Fruit fly (Drosophila melanogaster) whole organism, embryonic: ENCODE measurements around the gene CG8907.

Experiments used
- Awh ChIP-seq: fragments of 200-800 bp; sonication (Bioruptor generic); IDR thresholded peaks from 2 replicates; pipeline ENCODE4, ENCODE4 v1.3.6; 2022; ENCODE audit warnings: missing biosample characterization, missing genetic modification characterization
- Bdp1 ChIP-seq: fragments of 200-800 bp; sonication (Bioruptor generic); optimal IDR thresholded peaks from 3 replicates; lab custom pipeline; 2016; ENCODE audit warnings: missing biosample characterization, missing genetic modification characterization
- Bteb2 ChIP-seq: fragments of 200-800 bp; sonication (Bioruptor generic); optimal IDR thresholded peaks from 2 replicates; lab custom pipeline; 2016; ENCODE audit warnings: missing biosample characterization, missing genetic modification characterization
- CG12219 ChIP-seq: fragments of 200-800 bp; sonication (Bioruptor generic); optimal IDR thresholded peaks from 3 replicates; lab custom pipeline; 2018; ENCODE audit warnings: missing biosample characterization, mild to moderate bottlenecking, missing genetic modification characterization
- CG12299 ChIP-seq: fragments of 200-800 bp; sonication (Bioruptor generic); optimal IDR thresholded peaks from 2 replicates; lab custom pipeline; 2018; ENCODE audit warnings: missing biosample characterization, mild to moderate bottlenecking, missing genetic modification characterization
- CG12659 ChIP-seq: fragments of 200-800 bp; sonication (Bioruptor generic); optimal IDR thresholded peaks from 3 replicates; lab custom pipeline; 2017; ENCODE audit warnings: mild to moderate bottlenecking, missing biosample characterization, missing genetic modification reagents, missing genetic modification characterization
- CG12744 ChIP-seq: fragments of 200-800 bp; sonication (Bioruptor generic); optimal IDR thresholded peaks from 2 replicates; lab custom pipeline; 2016; ENCODE audit warnings: missing biosample characterization, missing genetic modification characterization
- CG13123 ChIP-seq: fragments of 200-800 bp; sonication (Bioruptor generic); optimal IDR thresholded peaks from 2 replicates; lab custom pipeline; 2016; ENCODE audit warnings: missing biosample characterization, missing genetic modification characterization
- CG13424 ChIP-seq: fragments of 200-800 bp; sonication (Bioruptor generic); optimal IDR thresholded peaks from 2 replicates; lab custom pipeline; 2019; ENCODE audit warnings: missing biosample characterization, mild to moderate bottlenecking, missing genetic modification characterization, moderate library complexity
- CG14441 ChIP-seq: fragments of 200-800 bp; sonication (Bioruptor generic); IDR thresholded peaks from 2 replicates; pipeline ENCODE4 v1.3.6; 2022; ENCODE audit warnings: missing biosample characterization, missing genetic modification characterization
- CG14667 ChIP-seq: fragments of 200-800 bp; sonication (Bioruptor generic); IDR thresholded peaks from 2 replicates; pipeline ENCODE4 v1.3.6; 2022; ENCODE audit warnings: missing biosample characterization, missing genetic modification characterization
- CG16863 ChIP-seq: fragments of 200-800 bp; sonication (Bioruptor generic); optimal IDR thresholded peaks from 3 replicates; lab custom pipeline; 2016; ENCODE audit warnings: missing biosample characterization, missing genetic modification characterization
- CG17328 ChIP-seq: fragments of 200-800 bp; sonication (Bioruptor generic); IDR thresholded peaks from 2 replicates; pipeline ENCODE4 v1.3.6; 2022; ENCODE audit warnings: missing biosample characterization, missing genetic modification characterization
- CG17829 ChIP-seq: fragments of 200-800 bp; optimal IDR thresholded peaks from 2 replicates; lab custom pipeline; 2019; ENCODE audit warnings: missing biosample characterization, mild to moderate bottlenecking, missing genetic modification characterization, moderate library complexity
- CG18599 ChIP-seq: fragments of 200-800 bp; sonication (Bioruptor generic); optimal IDR thresholded peaks from 3 replicates; lab custom pipeline; 2017; ENCODE audit warnings: missing biosample characterization, missing genetic modification characterization, mild to moderate bottlenecking, moderate library complexity, missing genetic modification reagents
- CG2889 ChIP-seq: fragments of 200-800 bp; sonication (Bioruptor generic); IDR thresholded peaks from 3 replicates; pipeline ENCODE4 v1.3.6; 2022; ENCODE audit warnings: missing biosample characterization, missing genetic modification characterization
- CG30431 ChIP-seq: fragments of 200-800 bp; sonication (Bioruptor generic); optimal IDR thresholded peaks from 2 replicates; lab custom pipeline; 2017; ENCODE audit warnings: missing biosample characterization, missing genetic modification characterization
- CG3281 ChIP-seq: fragments of 200-800 bp; sonication (Bioruptor generic); optimal IDR thresholded peaks from 3 replicates; lab custom pipeline; 2017; ENCODE audit warnings: missing biosample characterization, mild to moderate bottlenecking, missing genetic modification characterization
- CG4282 ChIP-seq: fragments of 200-800 bp; sonication (Bioruptor generic); optimal IDR thresholded peaks from 2 replicates; lab custom pipeline; 2016; ENCODE audit warnings: missing biosample characterization, missing genetic modification characterization
- CG6654 ChIP-seq: fragments of 200-800 bp; sonication (Bioruptor generic); optimal IDR thresholded peaks from 2 replicates; lab custom pipeline; 2017; ENCODE audit warnings: missing biosample characterization, mild to moderate bottlenecking, missing genetic modification characterization
- CG6854 ChIP-seq: fragments of 200-800 bp; sonication (Bioruptor generic); optimal IDR thresholded peaks from 3 replicates; lab custom pipeline; 2017; ENCODE audit warnings: missing biosample characterization, mild to moderate bottlenecking, missing genetic modification characterization
- CG7987 ChIP-seq: fragments of 200-800 bp; sonication (Bioruptor generic); optimal IDR thresholded peaks from 2 replicates; lab custom pipeline; 2018; ENCODE audit warnings: missing biosample characterization, mild to moderate bottlenecking, missing genetic modification characterization, moderate library complexity
- D ChIP-seq, 2 experiments: fragments of 200-800 bp in 1 of 2; fragments of >200 bp in 1 of 2; sonication (Bioruptor generic) in 1 of 2; optimal IDR thresholded peaks; 2 replicates in 1 of 2; 3 replicates in 1 of 2; lab custom pipeline; 2017; ENCODE audit warnings: mild to moderate bottlenecking in 1 of 2, missing biosample characterization in 1 of 2, missing genetic modification characterization in 1 of 2, missing genetic modification reagents in 1 of 2
- Doc2 ChIP-seq: fragments of 200-800 bp; sonication (Bioruptor generic); IDR thresholded peaks from 2 replicates; pipeline ENCODE4 v1.3.6; 2022; ENCODE audit warnings: missing biosample characterization, missing genetic modification characterization
- Dref ChIP-seq: fragments of 200-800 bp; sonication (Bioruptor generic); IDR thresholded peaks from 2 replicates; pipeline ENCODE4 v1.3.6; 2022; ENCODE audit warnings: missing biosample characterization, missing genetic modification characterization
- ERR ChIP-seq: fragments of 200-800 bp; sonication (Bioruptor generic); optimal IDR thresholded peaks from 2 replicates; lab custom pipeline; 2016; ENCODE audit warnings: missing biosample characterization, missing genetic modification characterization
- Fer3 ChIP-seq: fragments of 200-800 bp; sonication (Bioruptor generic); optimal IDR thresholded peaks from 2 replicates; lab custom pipeline; 2018; ENCODE audit warnings: missing biosample characterization, mild to moderate bottlenecking, missing genetic modification characterization, moderate library complexity
- Hey ChIP-seq: fragments of 200-800 bp; sonication (Bioruptor generic); optimal IDR thresholded peaks from 3 replicates; lab custom pipeline; 2018; ENCODE audit warnings: missing biosample characterization, mild to moderate bottlenecking, missing genetic modification characterization
- NC2α ChIP-seq: fragments of 200-800 bp; sonication (Bioruptor generic); optimal IDR thresholded peaks from 2 replicates; lab custom pipeline; 2016; ENCODE audit warnings: missing biosample characterization, missing genetic modification characterization
- Nf-YA ChIP-seq: fragments of 200-800 bp; sonication (Bioruptor generic); IDR thresholded peaks from 2 replicates; pipeline ENCODE4 v1.3.6; 2022; ENCODE audit warnings: missing biosample characterization, missing genetic modification characterization
- Nf-YB ChIP-seq: fragments of 200-800 bp; sonication (Bioruptor generic); optimal IDR thresholded peaks from 3 replicates; lab custom pipeline; 2019; ENCODE audit warnings: missing biosample characterization, mild to moderate bottlenecking, missing genetic modification characterization, moderate library complexity
- PHDP ChIP-seq: fragments of 200-800 bp; sonication (Bioruptor generic); optimal IDR thresholded peaks from 3 replicates; lab custom pipeline; 2018; ENCODE audit warnings: missing biosample characterization, mild to moderate bottlenecking, missing genetic modification characterization, moderate library complexity
- croc ChIP-seq: fragments of 200-800 bp; sonication (Bioruptor generic); conservative IDR thresholded peaks from 3 replicates; pipeline ENCODE4 v1.3.6; 2022; ENCODE audit warnings: missing biosample characterization, missing genetic modification characterization
- cwo ChIP-seq: fragments of 200-800 bp; sonication (Bioruptor generic); optimal IDR thresholded peaks from 3 replicates; lab custom pipeline; 2017; ENCODE audit warnings: missing biosample characterization, missing genetic modification characterization, mild to moderate bottlenecking, moderate library complexity, missing genetic modification reagents
- dmrt11E ChIP-seq: fragments of 200-800 bp; sonication (Bioruptor generic); optimal IDR thresholded peaks from 3 replicates; lab custom pipeline; 2018; ENCODE audit warnings: missing biosample characterization, mild to moderate bottlenecking, missing genetic modification characterization, moderate library complexity
- dysf ChIP-seq: fragments of 200-800 bp; sonication (Bioruptor generic); IDR thresholded peaks from 3 replicates; pipeline ENCODE4 v1.3.6; 2022; ENCODE audit warnings: missing biosample characterization, missing genetic modification characterization
- esg ChIP-seq: fragments of 200-800 bp; sonication (Bioruptor generic); conservative IDR thresholded peaks from 2 replicates; pipeline ENCODE4 v1.3.6; 2022; ENCODE audit warnings: missing biosample characterization, missing genetic modification characterization
- eve ChIP-seq, 2 experiments: fragments of >200 bp; optimal IDR thresholded peaks; 2 replicates each; lab custom pipeline; 2017; ENCODE audit warnings: missing biosample characterization in 2 of 2, missing genetic modification characterization in 2 of 2
- fd64A ChIP-seq: fragments of 200-800 bp; sonication (Bioruptor generic); optimal IDR thresholded peaks from 3 replicates; lab custom pipeline; 2018; ENCODE audit warnings: missing biosample characterization, mild to moderate bottlenecking, missing genetic modification characterization
- fu2 ChIP-seq: fragments of 200-800 bp; sonication (Bioruptor generic); optimal IDR thresholded peaks from 2 replicates; lab custom pipeline; 2016; ENCODE audit warnings: missing biosample characterization, missing genetic modification characterization
- kay ChIP-seq: fragments of 200-800 bp; sonication (Bioruptor generic); optimal IDR thresholded peaks from 2 replicates; lab custom pipeline; 2016; ENCODE audit warnings: missing biosample characterization, missing genetic modification characterization
- knrl ChIP-seq: fragments of 200-800 bp; sonication (Bioruptor generic); IDR thresholded peaks from 3 replicates; pipeline ENCODE4 v1.3.6; 2022; ENCODE audit warnings: missing biosample characterization, missing genetic modification characterization; ENCODE audit not compliant: partially characterized antibody
- lbe ChIP-seq: fragments of 200-800 bp; sonication (Bioruptor generic); optimal IDR thresholded peaks from 2 replicates; lab custom pipeline; 2016; ENCODE audit warnings: missing biosample characterization, mild to moderate bottlenecking, missing genetic modification characterization
- nerfin-2 ChIP-seq: fragments of 200-800 bp; sonication (Bioruptor generic); IDR thresholded peaks from 2 replicates; pipeline ENCODE4 v1.3.6; 2022; ENCODE audit warnings: missing biosample characterization, missing genetic modification characterization; ENCODE audit not compliant: partially characterized antibody
- oc ChIP-seq: fragments of 200-800 bp; sonication (Bioruptor generic); optimal IDR thresholded peaks from 2 replicates; lab custom pipeline; 2018; ENCODE audit warnings: missing biosample characterization, mild to moderate bottlenecking, missing genetic modification characterization, moderate library complexity
- row ChIP-seq: fragments of 200-800 bp; sonication (Bioruptor generic); IDR thresholded peaks from 3 replicates; pipeline ENCODE4 v1.3.6; 2022; ENCODE audit warnings: missing biosample characterization, missing genetic modification characterization
- seq ChIP-seq: fragments of 200-800 bp; sonication (Bioruptor generic); IDR thresholded peaks from 2 replicates; pipeline ENCODE4 v1.3.6; 2022; ENCODE audit warnings: missing biosample characterization, missing genetic modification characterization
- slp2 ChIP-seq: fragments of 200-800 bp; sonication (Bioruptor generic); optimal IDR thresholded peaks from 2 replicates; lab custom pipeline; 2016; ENCODE audit warnings: missing biosample characterization, missing genetic modification characterization
- tin ChIP-seq: fragments of 200-800 bp; sonication (Bioruptor generic); optimal IDR thresholded peaks from 3 replicates; lab custom pipeline; 2016; ENCODE audit warnings: missing biosample characterization, missing genetic modification characterization
- trh ChIP-seq: fragments of 200-800 bp; sonication (Bioruptor generic); optimal IDR thresholded peaks from 2 replicates; lab custom pipeline; 2016; ENCODE audit warnings: missing biosample characterization, missing genetic modification characterization
- zfh1 ChIP-seq: fragments of 200-800 bp; sonication (Bioruptor generic); IDR thresholded peaks from 3 replicates; pipeline ENCODE4 v1.3.6; 2022; ENCODE audit warnings: missing biosample characterization, missing genetic modification characterization

Gene CG8907

DNA sequence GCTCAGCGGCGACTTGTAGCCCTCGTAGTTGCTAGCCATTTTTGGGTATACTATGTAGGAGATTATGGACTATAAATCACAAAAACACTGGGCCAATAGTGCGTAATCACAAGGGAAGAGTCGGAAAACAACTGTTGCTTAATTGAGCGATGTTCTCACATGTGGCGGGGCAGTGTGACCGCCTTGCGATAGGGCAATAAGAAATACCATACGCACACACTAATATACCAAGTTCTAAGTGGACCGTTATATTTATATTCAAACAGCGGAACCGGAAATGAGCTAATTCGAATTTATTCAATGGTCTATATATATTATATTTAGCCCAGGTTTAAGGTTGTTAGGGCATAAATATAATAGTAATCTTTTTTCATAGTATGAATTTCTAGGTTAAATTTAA is 12.9 kb downstream of the CG8907 start, which contains the start of gene Adsl (continued):
- TF ChIP-seq esg (GFP tag; lab: Robert Waterston, UW) (no peak), tin (peak; percentile 24), lbe (GFP tag; lab: Kevin White, UChicago) (no peak), Nf-YB (GFP tag; lab: Kevin White, UChicago) (peak; percentile 53), CG12219 (GFP tag; lab: Kevin White, UChicago) (peak; percentile 76), Bdp1 (GFP tag; lab: Kevin White, UChicago) (no peak), ERR (GFP tag; lab: Kevin White, UChicago) (no peak), oc (tag; lab: Kevin White, UChicago) (peak; percentile 62), row (GFP tag; lab: Robert Waterston, UW) (no peak), CG12744 (GFP tag; lab: Kevin White, UChicago) (no peak), cwo (GFP tag; lab: Kevin White, UChicago) (peak; percentile 37), CG12299 (tag; lab: Kevin White, UChicago) (peak; percentile 45), knrl (GFP tag; lab: Robert Waterston, UW) (peak; percentile 29; the same call in 1 of the 3 replicates), CG6854 (GFP tag; lab: Kevin White, UChicago) (peak; percentile 61), CG6654 (peak; percentile 7), zfh1 (GFP tag; lab: Robert Waterston, UW) (peak; percentile 72), CG2889 (GFP tag; lab: Robert Waterston, UW) (no peak), Bteb2 (no peak), fd64A (GFP tag; lab: Kevin White, UChicago) (peak; percentile 72), CG30431 (GFP tag; lab: Kevin White, UChicago) (no peak), CG17328 (GFP tag; lab: Robert Waterston, UW) (peak; percentile 73), CG3281 (GFP tag; lab: Kevin White, UChicago) (peak; percentile 83), D (optimal IDR thresholded peaks at IDR 0.05; lab: Kevin White, UChicago) (no peak), D (GFP tag; optimal IDR thresholded peaks at IDR 0.05; lab: Kevin White, UChicago) (peak; percentile 47), CG12659 (GFP tag; lab: Kevin White, UChicago) (peak; percentile 72), kay (GFP tag; lab: Kevin White, UChicago) (no peak), croc (GFP tag; lab: Robert Waterston, UW) (0 out of 3 replicates have a peak, but pooled peaks have one; percentile 20), slp2 (peak; percentile 46), PHDP (tag; lab: Kevin White, UChicago) (no peak), Hey (peak; percentile 14), dmrt11E (tag; lab: Kevin White, UChicago) (peak; percentile 69), CG18599 (GFP tag; lab: Kevin White, UChicago) (peak; percentile 71), NC2α (no peak), seq (GFP tag; lab: Robert Waterston, UW) (no peak; the same call in 1 of the 2 replicates), CG17829 (tag; lab: Kevin White, UChicago) (no peak), CG4282 (GFP tag; lab: Kevin White, UChicago) (no peak), CG14667 (no peak), dysf (GFP tag; lab: Robert Waterston, UW) (peak; percentile 17; the same call in 1 of the 3 replicates), fu2 (GFP tag; lab: Kevin White, UChicago) (no peak), Nf-YA (GFP tag; lab: Robert Waterston, UW) (peak; percentile 49; the same call in 1 of the 2 replicates), CG13424 (tag; lab: Kevin White, UChicago) (no peak), Doc2 (no peak), CG13123 (GFP tag; lab: Kevin White, UChicago) (no peak), CG14441 (no peak), CG7987 (GFP tag; lab: Kevin White, UChicago) (peak; percentile 87), Dref (GFP tag; lab: Robert Waterston, UW) (no peak), Awh (GFP tag; lab: Robert Waterston, UW) (no peak), CG16863 (GFP tag; lab: Kevin White, UChicago) (no peak), nerfin-2 (GFP tag; lab: Robert Waterston, UW) (no peak), Fer3 (no peak), eve (GFP tag; optimal IDR thresholded peaks at IDR 0.05; lab: Kevin White, UChicago) (no peak), trh (GFP tag; lab: Kevin White, UChicago) (peak; percentile 3)
